Worm (Caenorhabditis elegans) whole organism, young adult: Measurements from ENCODE around the gene fbxc-48.

Experiments
- B0019.2 ChIP-seq: fragments of 200-800 bp; sonication (Bioruptor generic); conservative IDR thresholded peaks from 2 replicates; pipeline ENCODE4 v1.3.6; 2022; ENCODE audit warnings: missing genetic modification reagents, missing genetic modification characterization, missing compliant biosample characterization
- C17E4.6 ChIP-seq: fragments of 200-800 bp; sonication (Bioruptor generic); IDR thresholded peaks from 2 replicates; pipeline ENCODE4 v1.3.6; 2022; ENCODE audit warnings: missing genetic modification reagents, missing genetic modification characterization, missing compliant biosample characterization
- D2030.7 ChIP-seq: fragments of 200-800 bp; sonication (Bioruptor generic); IDR thresholded peaks from 2 replicates; pipeline ENCODE4 v1.3.6; 2022; ENCODE audit warnings: missing genetic modification reagents, missing genetic modification characterization, missing compliant biosample characterization
- F33H1.4 ChIP-seq: fragments of 200-800 bp; sonication (Bioruptor generic); IDR thresholded peaks from 2 replicates; pipeline ENCODE4 v1.3.6; 2022; ENCODE audit warnings: missing genetic modification reagents, missing genetic modification characterization, missing compliant biosample characterization
- F37B4.10 ChIP-seq: fragments of 200-800 bp; sonication (Bioruptor generic); IDR thresholded peaks from 2 replicates; pipeline ENCODE4 v1.3.6; 2022; ENCODE audit warnings: missing genetic modification characterization, missing compliant biosample characterization
- Y67H2A.10 ChIP-seq: fragments of 200-800 bp; sonication (Bioruptor generic); conservative IDR thresholded peaks from 2 replicates; pipeline ENCODE4 v1.3.6; 2022; ENCODE audit warnings: missing genetic modification reagents, missing genetic modification characterization, missing compliant biosample characterization
- Y79H2A.3 ChIP-seq: fragments of 200-800 bp; sonication (Bioruptor generic); conservative IDR thresholded peaks from 2 replicates; pipeline ENCODE4 v1.3.6; 2022; ENCODE audit warnings: missing genetic modification reagents, missing genetic modification characterization, missing compliant biosample characterization
- ama-1 ChIP-seq, 3 experiments: fragments of 150-350 bp in 1 of 3; sonication (generic microtip) in 2 of 3; optimal IDR thresholded peaks; 2 replicates each; lab custom pipeline; 2014 to 2018; ENCODE audit warnings: missing biosample characterization in 2 of 3, missing genetic modification characterization in 2 of 3, missing genetic modification reagents in 2 of 3
- aptf-3 ChIP-seq: fragments of 200-800 bp; sonication (Bioruptor generic); IDR thresholded peaks from 2 replicates; pipeline ENCODE4 v1.3.6; 2022; ENCODE audit warnings: missing genetic modification characterization, missing compliant biosample characterization
- attf-3 ChIP-seq: fragments of 200-800 bp; sonication (Bioruptor generic); conservative IDR thresholded peaks from 2 replicates; pipeline ENCODE4 v1.3.6; 2022; ENCODE audit warnings: missing genetic modification reagents, missing genetic modification characterization, missing compliant biosample characterization
- attf-6 ChIP-seq: fragments of 200-800 bp; sonication (Bioruptor generic); IDR thresholded peaks from 2 replicates; pipeline ENCODE4 v1.3.6; 2022; ENCODE audit warnings: missing genetic modification reagents, missing genetic modification characterization, missing compliant biosample characterization
- bed-1 ChIP-seq: fragments of 200-800 bp; sonication (Bioruptor generic); IDR thresholded peaks from 2 replicates; pipeline ENCODE4 v1.3.6; 2022; ENCODE audit warnings: missing genetic modification reagents, missing genetic modification characterization, missing compliant biosample characterization
- cebp-2 ChIP-seq: fragments of 200-800 bp; sonication (Bioruptor generic); IDR thresholded peaks from 2 replicates; pipeline ENCODE4 v1.3.6; 2022; ENCODE audit warnings: missing genetic modification characterization, missing compliant biosample characterization
- ceh-58 ChIP-seq: fragments of 200-800 bp; sonication (Bioruptor generic); IDR thresholded peaks from 2 replicates; pipeline ENCODE4 v1.3.6; 2022; ENCODE audit warnings: missing genetic modification characterization, missing compliant biosample characterization
- ceh-91 ChIP-seq: fragments of 200-800 bp; sonication (Bioruptor generic); IDR thresholded peaks from 2 replicates; pipeline ENCODE4 v1.3.6; 2022; ENCODE audit warnings: missing genetic modification reagents, missing genetic modification characterization, missing compliant biosample characterization
- die-1 ChIP-seq: sonication (generic microtip); optimal IDR thresholded peaks from 2 replicates; lab custom pipeline; 2016; ENCODE audit warnings: missing genotype, mild to moderate bottlenecking, missing genetic modification characterization, missing compliant biosample characterization
- egl-18 ChIP-seq: fragments of 200-800 bp; sonication (Bioruptor generic); IDR thresholded peaks from 2 replicates; pipeline ENCODE4 v1.3.6; 2022; ENCODE audit warnings: missing genetic modification reagents, missing genetic modification characterization, missing compliant biosample characterization
- lin-26 ChIP-seq: fragments of 200-800 bp; sonication (Bioruptor generic); IDR thresholded peaks from 2 replicates; pipeline ENCODE4 v1.3.6; 2022; ENCODE audit warnings: missing genetic modification reagents, missing genetic modification characterization, missing compliant biosample characterization
- lir-1 ChIP-seq: fragments of 200-800 bp; sonication (Bioruptor generic); conservative IDR thresholded peaks from 2 replicates; pipeline ENCODE4 v1.3.6; 2022; ENCODE audit warnings: missing genetic modification reagents, missing genetic modification characterization, missing compliant biosample characterization
- madf-3 ChIP-seq: fragments of 200-800 bp; sonication (Bioruptor generic); IDR thresholded peaks from 2 replicates; pipeline ENCODE4 v1.3.6; 2022; ENCODE audit warnings: missing genetic modification reagents, missing genetic modification characterization, missing compliant biosample characterization
- madf-8 ChIP-seq: fragments of 200-800 bp; sonication (Bioruptor generic); conservative IDR thresholded peaks from 2 replicates; pipeline ENCODE4 v1.3.6; 2022; ENCODE audit warnings: missing genetic modification reagents, missing genetic modification characterization, missing compliant biosample characterization
- mxl-1 ChIP-seq: sonication (generic microtip); optimal IDR thresholded peaks from 2 replicates; lab custom pipeline; 2016; ENCODE audit warnings: missing genetic modification characterization, missing compliant biosample characterization
- nfya-1 ChIP-seq: sonication (generic microtip); optimal IDR thresholded peaks from 2 replicates; lab custom pipeline; 2017; ENCODE audit warnings: antibody characterized with exemption, missing compliant biosample characterization, missing genetic modification characterization, borderline replicate concordance; ENCODE audit not compliant: insufficient read depth
- nfyb-1 ChIP-seq: fragments of 200-800 bp; sonication (Bioruptor generic); IDR thresholded peaks from 2 replicates; pipeline ENCODE4 v1.3.6; 2022; ENCODE audit warnings: missing genetic modification reagents, missing genetic modification characterization, missing compliant biosample characterization
- nhr-120 ChIP-seq: fragments of 200-800 bp; sonication (Bioruptor generic); IDR thresholded peaks from 2 replicates; pipeline ENCODE4 v1.3.6; 2022; ENCODE audit warnings: missing genetic modification characterization, missing compliant biosample characterization
- nhr-90 ChIP-seq: sonication (generic microtip); optimal IDR thresholded peaks from 2 replicates; lab custom pipeline; 2016; ENCODE audit warnings: missing genotype, mild to moderate bottlenecking, missing genetic modification characterization, missing compliant biosample characterization
- pbrm-1 ChIP-seq: fragments of 200-800 bp; sonication (Bioruptor generic); IDR thresholded peaks from 2 replicates; pipeline ENCODE4 v1.3.6; 2022; ENCODE audit warnings: missing genetic modification reagents, missing genetic modification characterization, missing compliant biosample characterization
- sea-2 ChIP-seq: fragments of 200-800 bp; sonication (Bioruptor generic); IDR thresholded peaks from 2 replicates; pipeline ENCODE4 v1.3.6; 2022; ENCODE audit warnings: missing genetic modification characterization, missing compliant biosample characterization
- ztf-18 ChIP-seq: sonication (generic microtip); optimal IDR thresholded peaks from 2 replicates; lab custom pipeline; 2016; ENCODE audit warnings: missing genotype, mild to moderate bottlenecking, missing genetic modification characterization, missing compliant biosample characterization
- ztf-25 ChIP-seq: fragments of 200-800 bp; sonication (Bioruptor generic); IDR thresholded peaks from 2 replicates; pipeline ENCODE4 v1.3.6; 2022; ENCODE audit warnings: missing genetic modification reagents, missing genetic modification characterization, missing compliant biosample characterization
- ztf-28 ChIP-seq: fragments of 200-800 bp; sonication (Bioruptor generic); IDR thresholded peaks from 2 replicates; pipeline ENCODE4 v1.3.6; 2022; ENCODE audit warnings: missing genetic modification reagents, missing genetic modification characterization, missing compliant biosample characterization
- ztf-3 ChIP-seq: fragments of 200-800 bp; sonication (Bioruptor generic); optimal IDR thresholded peaks from 2 replicates; lab custom pipeline; 2018; ENCODE audit warnings: mild to moderate bottlenecking, missing genetic modification characterization, missing compliant biosample characterization
- ztf-6 ChIP-seq: fragments of 200-800 bp; sonication (Bioruptor generic); IDR thresholded peaks from 2 replicates; pipeline ENCODE4 v1.3.6; 2022; ENCODE audit warnings: missing genetic modification reagents, missing genetic modification characterization, missing compliant biosample characterization

Gene fbxc-48

ce11 chrII:695079-695478 is 45.6 kb downstream of the fbxc-48 start:
- TF ChIP-seq C17E4.6 (GFP tag; lab: Robert Waterston, UW) (0 out of 2 replicates have a peak, but pooled peaks have one; percentile 42), lir-1 (0 out of 2 replicates have a peak, but pooled peaks have one; percentile 19), egl-18 (GFP tag; lab: Robert Waterston, UW) (0 out of 2 replicates have a peak, but pooled peaks have one; percentile 37), bed-1 (GFP tag; lab: Robert Waterston, UW) (peak; percentile 93; the same call in 1 of the 2 replicates), lin-26 (0 out of 2 replicates have a peak, but pooled peaks have one; percentile 56), attf-6 (GFP tag; lab: Robert Waterston, UW) (peak; percentile 52; the same call in 1 of the 2 replicates), B0019.2 (GFP tag; lab: Robert Waterston, UW) (0 out of 2 replicates have a peak, but pooled peaks have one; percentile 32), madf-3 (peak; percentile 76), nfyb-1 (GFP tag; lab: Robert Waterston, UW) (peak; percentile 68), ceh-58 (peak; percentile 74; the same call in 1 of the 2 replicates), D2030.7 (GFP tag; lab: Robert Waterston, UW) (peak; percentile 54), ztf-28 (peak; percentile 86), madf-8 (GFP tag; lab: Robert Waterston, UW) (peak; percentile 22; the same call in 1 of the 2 replicates), attf-3 (0 out of 2 replicates have a peak, but pooled peaks have one; percentile 53), ztf-6 (GFP tag; lab: Robert Waterston, UW) (peak; percentile 54; the same call in 1 of the 2 replicates), F33H1.4 (GFP tag; lab: Robert Waterston, UW) (peak; percentile 77), nhr-120 (GFP tag; lab: Robert Waterston, UW) (0 out of 2 replicates have a peak, but pooled peaks have one; percentile 75), aptf-3 (GFP tag; lab: Robert Waterston, UW) (peak; percentile 91), ztf-25 (GFP tag; lab: Robert Waterston, UW) (peak; percentile 81), Y79H2A.3 (GFP tag; lab: Robert Waterston, UW) (peak; percentile 52; the same call in 1 of the 2 replicates), ceh-91 (GFP tag; lab: Robert Waterston, UW) (peak; percentile 72; the same call in 1 of the 2 replicates), sea-2 (GFP tag; lab: Robert Waterston, UW) (peak; percentile 72; the same call in 1 of the 2 replicates), cebp-2 (GFP tag; lab: Robert Waterston, UW) (peak; percentile 58; the same call in 1 of the 2 replicates), F37B4.10 (GFP tag; lab: Robert Waterston, UW) (peak; percentile 90; the same call in 1 of the 2 replicates), pbrm-1 (GFP tag; lab: Robert Waterston, UW) (0 out of 2 replicates have a peak, but pooled peaks have one; percentile 30)
- TF ChIP-seq, all 124 proteins: peak for 25; not testable (repeated sequence) for 99

ce11 chrII:691550-691949 is 49.2 kb downstream of the fbxc-48 start, which contains the start of gene T02H6.3:
Gene T02H6.3, plus strand, starts transcription at chrII:691850.
- no peak for TF ChIP-seq Y67H2A.10 (GFP tag; lab: Robert Waterston, UW)

ce11 chrII:689749-690148 is 51.0 kb downstream of the fbxc-48 start, which contains the start of gene T02H6.4:
Gene T02H6.4, plus strand, starts transcription at chrII:690049.
- TF ChIP-seq ztf-3 (GFP tag; lab: Kevin White, UChicago) (no peak), mxl-1 (tag; lab: Kevin White, UChicago) (no peak), ztf-18 (no peak), ama-1 (optimal IDR thresholded peaks at IDR 0.05; lab: Kevin White, UChicago) (no peak), ama-1 (GFP tag; optimal IDR thresholded peaks at IDR 0.05; lab: Kevin White, UChicago) (no peak), die-1 (no peak), nhr-90 (tag; lab: Kevin White, UChicago) (no peak), ceh-58 (no peak), nfya-1 (tag; lab: Kevin White, UChicago) (no peak)
